Worm (Caenorhabditis elegans): ENCODE data around the gene xtr-2.

DNA sequence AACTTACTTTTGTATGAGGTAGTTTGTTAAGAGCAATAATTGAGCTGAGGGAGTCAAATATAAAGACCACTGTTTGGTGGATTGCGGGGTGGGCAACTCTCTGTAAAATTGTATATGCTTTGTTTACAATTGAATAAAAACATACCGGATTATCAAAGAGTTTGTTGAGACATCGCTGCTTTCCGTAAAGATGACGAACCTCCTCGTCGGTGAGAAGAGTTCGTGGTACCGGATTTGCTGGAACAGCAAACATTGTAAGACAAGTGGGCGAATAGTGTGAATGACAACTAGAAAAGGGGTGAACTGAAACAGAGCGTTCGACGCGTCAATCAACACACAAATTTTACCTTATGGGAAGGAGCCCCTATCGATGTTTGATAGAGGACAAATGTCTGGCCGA, 19.0 kb upstream of the xtr-2 start, which contains the start of gene W06D11.2:
- no peak for TF ChIP-seq cebp-1 (GFP tag; IDR thresholded peaks at IDR 0.05)
- TF ChIP-seq cebp-1 (tag; optimal IDR thresholded peaks at IDR 0.05) = no peak
- no peak for TF ChIP-seq D2030.7 (GFP tag; IDR thresholded peaks at IDR 0.05)
- TF ChIP-seq F57C9.4 (tag; optimal IDR thresholded peaks at IDR 0.05) = no peak
- no peak for TF ChIP-seq die-1 (tag; optimal IDR thresholded peaks at IDR 0.05)
- TF ChIP-seq ccch-3 (GFP tag; optimal IDR thresholded peaks at IDR 0.05) = no peak
- TF ChIP-seq egl-44 (GFP tag; IDR thresholded peaks at IDR 0.05) = no peak
- TF ChIP-seq atf-7 (tag; optimal IDR thresholded peaks at IDR 0.05) = no peak
- no peak for TF ChIP-seq ekl-4 (GFP tag; IDR thresholded peaks at IDR 0.05)
- no peak for TF ChIP-seq B0261.1 (tag; optimal IDR thresholded peaks at IDR 0.05)
- no peak for TF ChIP-seq ztf-22 (GFP tag; optimal IDR thresholded peaks at IDR 0.05)
- TF ChIP-seq snpc-4 (GFP tag; optimal IDR thresholded peaks at IDR 0.05) = no peak
- TF ChIP-seq snpc-4 (tag; optimal IDR thresholded peaks at IDR 0.05) = no peak
- no peak for TF ChIP-seq sdz-38 (tag; optimal IDR thresholded peaks at IDR 0.05)

Measured in whole organism, young adult.